Fruit fly (Drosophila melanogaster): Measurements from ENCODE around the gene CG14913.

Gene CG14913

DNA sequence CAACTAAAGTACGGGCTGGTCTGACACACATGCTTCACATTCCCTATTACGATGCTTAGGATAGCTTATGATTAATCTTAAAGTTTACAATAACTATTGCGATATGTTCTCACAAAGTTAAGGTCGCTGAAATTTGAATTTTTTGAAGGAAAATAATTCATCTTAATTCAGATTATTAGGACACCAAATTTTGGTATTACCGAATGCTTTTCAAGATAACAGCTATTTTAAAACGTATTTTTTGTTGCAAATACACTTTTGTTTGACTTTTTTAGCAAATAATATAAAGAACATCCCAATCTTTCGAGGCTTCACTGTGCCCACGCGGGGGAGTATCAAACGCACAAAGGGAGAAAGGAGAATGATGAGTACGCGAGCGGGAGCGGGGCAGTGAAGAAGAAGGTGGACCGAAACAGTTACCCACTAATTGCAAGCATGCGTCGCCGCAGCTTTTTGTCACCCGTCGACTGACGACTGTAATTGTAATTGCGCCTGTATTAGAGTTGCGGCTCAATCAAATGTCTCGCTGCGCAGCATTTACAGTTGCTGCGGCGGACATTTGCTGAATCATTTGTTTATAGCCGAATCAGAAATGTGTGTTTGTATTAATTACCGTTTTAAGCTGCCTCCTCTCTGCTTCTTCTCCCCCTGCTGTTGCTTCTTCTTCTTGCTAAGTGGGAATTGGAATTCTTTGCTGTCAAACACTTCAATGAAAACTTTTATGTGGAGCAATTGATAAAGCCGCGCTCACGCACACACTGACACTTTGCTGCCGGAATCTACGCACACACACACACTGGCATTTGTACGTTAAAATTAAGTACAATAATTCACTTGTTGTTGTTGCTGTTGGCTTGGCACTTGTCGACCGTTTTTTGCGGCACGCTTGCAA, 49.4 kb downstream of the CG14913 start (continued):
- TF ChIP-seq CG11294 (GFP tag; IDR thresholded peaks at IDR 0.05) (no peak), Hr39 (GFP tag; optimal IDR thresholded peaks at IDR 0.05) (peak; percentile 81), dsx (GFP tag; optimal IDR thresholded peaks at IDR 0.05; ENCODE audit: poor library complexity, severe bottlenecking) (no peak), CG11902 (GFP tag; optimal IDR thresholded peaks at IDR 0.05) (peak; percentile 58), fkh (GFP tag; optimal IDR thresholded peaks at IDR 0.05) (no peak), CG10669 (GFP tag; optimal IDR thresholded peaks at IDR 0.05) (peak; percentile 54), Smox (GFP tag; optimal IDR thresholded peaks at IDR 0.05) (peak; percentile 58), Eip93F (GFP tag; optimal IDR thresholded peaks at IDR 0.05) (no peak), fd59A (GFP tag; optimal IDR thresholded peaks at IDR 0.05) (peak; percentile 12), CG7368 (GFP tag; optimal IDR thresholded peaks at IDR 0.05) (peak; percentile 16), Eip75B (GFP tag; optimal IDR thresholded peaks at IDR 0.05) (peak; percentile 48), CG1621 (tag; optimal IDR thresholded peaks at IDR 0.05) (no peak), CG34406 (GFP tag; optimal IDR thresholded peaks at IDR 0.05) (peak; percentile 60), OdsH (GFP tag; optimal IDR thresholded peaks at IDR 0.05) (peak; percentile 53), Met (GFP tag; optimal IDR thresholded peaks at IDR 0.05) (peak; percentile 76), CG16779 (tag; optimal IDR thresholded peaks at IDR 0.05) (no peak), CG3032 (tag; optimal IDR thresholded peaks at IDR 0.05) (peak; percentile 33), CG15336 (GFP tag; IDR thresholded peaks at IDR 0.05) (peak; percentile 65), cyc (GFP tag; optimal IDR thresholded peaks at IDR 0.05) (peak; percentile 66), CG6276 (GFP tag; optimal IDR thresholded peaks at IDR 0.05) (peak; percentile 24), CG11762 (GFP tag; optimal IDR thresholded peaks at IDR 0.05; ENCODE audit: insufficient read depth) (peak; percentile 44), CG6163 (GFP tag; IDR thresholded peaks at IDR 0.05) (0 out of 3 replicates have a peak, but pooled peaks have one; percentile 31), CG8119 (GFP tag; IDR thresholded peaks at IDR 0.05) (peak; percentile 68), ss (GFP tag; optimal IDR thresholded peaks at IDR 0.05) (no peak)

DNA sequence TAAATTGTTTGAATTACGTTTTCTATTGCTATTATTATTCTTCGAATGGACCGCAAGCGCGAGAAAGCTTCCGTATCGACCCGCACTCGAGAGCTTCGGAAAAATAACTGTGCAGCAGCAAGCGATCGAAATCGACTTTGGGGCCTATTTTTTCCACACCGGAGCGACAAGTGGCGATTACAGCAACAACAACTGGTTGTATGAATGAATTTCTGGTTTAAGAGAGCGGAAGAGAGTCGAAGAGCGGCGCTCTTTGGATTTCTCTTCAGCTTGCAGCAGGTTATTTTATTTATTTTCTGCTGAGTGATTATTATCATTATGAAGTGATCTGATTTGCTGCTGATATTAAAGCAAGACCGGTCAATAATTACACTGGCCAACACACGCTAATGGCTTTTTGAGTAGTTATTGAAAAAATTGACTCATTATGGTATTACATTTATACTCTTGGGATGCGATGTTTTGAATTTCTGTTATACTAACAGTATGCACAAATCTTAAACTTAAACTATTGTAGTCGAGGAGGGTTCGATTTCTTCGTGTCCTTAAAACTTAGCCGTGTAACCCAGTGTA, 50.2 kb downstream of the CG14913 start, which contains the start of gene Samuel:
TSS of gene Samuel (minus strand) at position 112 of the 573 bp plus-strand sequence.
- TF ChIP-seq CG11294 (GFP tag; IDR thresholded peaks at IDR 0.05) (no peak), Gug (GFP tag; IDR thresholded peaks at IDR 0.05) (no peak), CG16779 (tag; optimal IDR thresholded peaks at IDR 0.05) (peak; percentile 68), Eip78C (GFP tag) (peak; percentile 78), CG31627 (GFP tag; optimal IDR thresholded peaks at IDR 0.05) (peak; percentile 20), salr (GFP tag; optimal IDR thresholded peaks at IDR 0.05) (peak; percentile 5 to 44), Sox14 (GFP tag; optimal IDR thresholded peaks at IDR 0.05) (peak; percentile 32), CG9139 (GFP tag; optimal IDR thresholded peaks at IDR 0.05) (peak; percentile 53), Eip75B (GFP tag; optimal IDR thresholded peaks at IDR 0.05) (peak; percentile 12), CG34406 (GFP tag; optimal IDR thresholded peaks at IDR 0.05) (peak; percentile 41), CG7368 (GFP tag; optimal IDR thresholded peaks at IDR 0.05) (peak; percentile 28), CG6163 (GFP tag; IDR thresholded peaks at IDR 0.05) (peak; percentile 72), esn (GFP tag; optimal IDR thresholded peaks at IDR 0.05) (peak; percentile 28), spab (GFP tag; optimal IDR thresholded peaks at IDR 0.05) (peak; percentile 34), Hr39 (GFP tag; optimal IDR thresholded peaks at IDR 0.05) (peak; percentile 19), CG8632 (GFP tag; optimal IDR thresholded peaks at IDR 0.05) (peak; percentile 47), cyc (GFP tag; optimal IDR thresholded peaks at IDR 0.05) (no peak), Smox (GFP tag; optimal IDR thresholded peaks at IDR 0.05) (peak; percentile 17), CG6808 (GFP tag; optimal IDR thresholded peaks at IDR 0.05) (peak; percentile 59), CG11902 (GFP tag; optimal IDR thresholded peaks at IDR 0.05) (no peak), dsx (GFP tag; optimal IDR thresholded peaks at IDR 0.05; ENCODE audit: poor library complexity, severe bottlenecking) (peak; percentile 57), topi (GFP tag; optimal IDR thresholded peaks at IDR 0.05) (peak; percentile 55), fd85E (GFP tag; optimal IDR thresholded peaks at IDR 0.05) (no peak), net (GFP tag; optimal IDR thresholded peaks at IDR 0.05) (peak; percentile 60), CG8119 (GFP tag; IDR thresholded peaks at IDR 0.05) (peak; percentile 68; the same call in 2 of the 3 replicates), Blimp-1 (GFP tag; optimal IDR thresholded peaks at IDR 0.05) (no peak), Sox102F (GFP tag; optimal IDR thresholded peaks at IDR 0.05) (peak; percentile 64), dac (GFP tag; optimal IDR thresholded peaks at IDR 0.05) (no peak), eg (GFP tag; IDR thresholded peaks at IDR 0.05) (peak; percentile 73; the same call in 1 of the 3 replicates), CG6792 (GFP tag; optimal IDR thresholded peaks at IDR 0.05) (peak; percentile 36), Hr4 (GFP tag; optimal IDR thresholded peaks at IDR 0.05) (peak; percentile 11), CG3032 (tag; optimal IDR thresholded peaks at IDR 0.05) (peak; percentile 29), Ets21C (GFP tag; optimal IDR thresholded peaks at IDR 0.05) (peak; percentile 26), Sox15 (GFP tag; optimal IDR thresholded peaks at IDR 0.05) (no peak), CG1621 (tag; optimal IDR thresholded peaks at IDR 0.05) (peak; percentile 22)

Measured in whole organism, prepupa.